Fruit fly (Drosophila melanogaster) S2 (cell line): ENCODE data around the gene Tusp.

Experiments
- CG8478 ChIP-seq: fragments of >200 bp; optimal IDR thresholded peaks from 2 replicates; lab custom pipeline; 2018
- CTCF ChIP-seq, 2 experiments: fragments of >200 bp; optimal IDR thresholded peaks; 2 replicates each; lab custom pipeline; 2018

DNA sequence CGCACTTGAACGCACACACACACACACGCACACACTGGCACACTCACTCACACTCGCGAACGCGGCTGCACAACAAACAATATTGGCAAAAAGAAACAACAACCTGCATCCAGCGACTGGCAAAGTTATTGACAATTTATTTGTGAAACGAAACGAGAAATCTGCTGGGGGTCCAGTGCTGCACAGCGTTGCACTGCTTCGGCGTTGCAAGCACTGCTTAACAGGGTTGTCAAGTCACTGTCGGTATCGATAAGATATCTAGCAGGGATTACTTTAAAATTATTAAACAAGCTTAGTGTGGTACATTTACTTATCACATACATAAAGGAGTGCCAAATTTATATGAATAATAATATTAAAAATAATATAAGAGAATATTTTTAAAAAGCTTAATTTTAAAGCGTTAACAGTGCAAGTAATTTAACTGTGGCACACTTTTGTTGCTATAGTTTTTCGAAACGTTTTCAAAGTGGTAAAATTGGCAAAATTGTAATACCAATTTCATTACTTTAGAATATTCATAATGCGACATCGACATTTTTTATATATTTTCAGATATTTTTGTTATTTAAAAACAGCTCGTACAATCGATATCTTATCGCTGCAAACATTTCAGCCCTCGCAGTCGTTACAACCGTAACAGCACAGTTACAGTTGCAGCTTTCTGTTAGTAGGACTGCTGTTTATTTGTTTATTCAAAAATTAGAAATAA is at the start of gene Tusp, which contains the start of gene dsd:
- TF ChIP-seq CG8478 (lab: Kevin White, UChicago) = no peak
- no peak for TF ChIP-seq CTCF (optimal IDR thresholded peaks at IDR 0.05; lab: Kevin White, UChicago)
